Fruit fly (Drosophila melanogaster) whole organism, embryonic: ENCODE results near the gene CG13137.

Source experiments
- Aef1 ChIP-seq: fragments of 200-800 bp; sonication (Bioruptor generic); IDR thresholded peaks from 3 replicates; pipeline ENCODE4 v1.3.6; 2022; ENCODE audit warnings: missing biosample characterization, missing genetic modification characterization
- Awh ChIP-seq: fragments of 200-800 bp; sonication (Bioruptor generic); IDR thresholded peaks from 2 replicates; pipeline ENCODE4, ENCODE4 v1.3.6; 2022; ENCODE audit warnings: missing biosample characterization, missing genetic modification characterization
- CG11560 ChIP-seq: fragments of 200-800 bp; sonication (Bioruptor generic); IDR thresholded peaks from 3 replicates; pipeline ENCODE4 v1.3.6; 2022; ENCODE audit warnings: missing biosample characterization, missing genetic modification characterization
- CG12236 ChIP-seq: fragments of 200-800 bp; sonication (Bioruptor generic); optimal IDR thresholded peaks from 2 replicates; lab custom pipeline; 2016; ENCODE audit warnings: missing biosample characterization, missing genetic modification characterization
- CG13296 ChIP-seq: fragments of 200-800 bp; sonication (Bioruptor generic); optimal IDR thresholded peaks from 3 replicates; lab custom pipeline; 2018; ENCODE audit warnings: missing biosample characterization, mild to moderate bottlenecking, missing genetic modification characterization
- CG14710 ChIP-seq: fragments of 200-800 bp; sonication (Bioruptor generic); optimal IDR thresholded peaks from 3 replicates; lab custom pipeline; 2019; ENCODE audit warnings: missing biosample characterization, mild to moderate bottlenecking, missing genetic modification characterization, moderate library complexity
- CG14860 ChIP-seq: fragments of 200-800 bp; sonication (Bioruptor generic); IDR thresholded peaks from 3 replicates; pipeline ENCODE4 v1.3.6; 2022; ENCODE audit warnings: missing biosample characterization, missing genetic modification characterization; ENCODE audit not compliant: partially characterized antibody
- CG1603 ChIP-seq: fragments of 200-800 bp; sonication (Bioruptor generic); optimal IDR thresholded peaks from 2 replicates; lab custom pipeline; 2019; ENCODE audit warnings: missing biosample characterization, mild to moderate bottlenecking, missing genetic modification characterization, moderate library complexity
- CG18262 ChIP-seq: fragments of 200-800 bp; optimal IDR thresholded peaks from 3 replicates; lab custom pipeline; 2019; ENCODE audit warnings: missing biosample characterization, mild to moderate bottlenecking, missing genetic modification characterization, moderate library complexity
- CG18476 ChIP-seq: fragments of 200-800 bp; sonication (Bioruptor generic); optimal IDR thresholded peaks from 2 replicates; lab custom pipeline; 2016; ENCODE audit warnings: missing biosample characterization, mild to moderate bottlenecking, missing genetic modification characterization
- CG2116 ChIP-seq: fragments of 200-800 bp; sonication (Bioruptor generic); optimal IDR thresholded peaks from 3 replicates; lab custom pipeline; 2018; ENCODE audit warnings: missing biosample characterization, mild to moderate bottlenecking, missing genetic modification characterization
- CG3281 ChIP-seq: fragments of 200-800 bp; sonication (Bioruptor generic); optimal IDR thresholded peaks from 3 replicates; lab custom pipeline; 2017; ENCODE audit warnings: missing biosample characterization, mild to moderate bottlenecking, missing genetic modification characterization
- CG4360 ChIP-seq: fragments of 200-800 bp; sonication (Bioruptor generic); IDR thresholded peaks from 2 replicates; pipeline ENCODE4 v1.3.6; 2022; ENCODE audit warnings: missing biosample characterization, missing genetic modification characterization
- CG5245 ChIP-seq: fragments of 200-800 bp; sonication (Bioruptor generic); optimal IDR thresholded peaks from 3 replicates; lab custom pipeline; 2016; ENCODE audit warnings: missing biosample characterization, missing genetic modification characterization
- CG6813 ChIP-seq: fragments of 200-800 bp; sonication (Bioruptor generic); optimal IDR thresholded peaks from 2 replicates; lab custom pipeline; 2017; ENCODE audit warnings: missing biosample characterization, missing genetic modification characterization, mild to moderate bottlenecking, moderate library complexity, missing genetic modification reagents
- CG8281 ChIP-seq: fragments of 200-800 bp; sonication (Bioruptor generic); optimal IDR thresholded peaks from 2 replicates; lab custom pipeline; 2018; ENCODE audit warnings: missing biosample characterization, mild to moderate bottlenecking, missing genetic modification characterization, moderate library complexity
- CG8290 ChIP-seq, 3 experiments: fragments of 200-800 bp; sonication (Bioruptor generic); optimal IDR thresholded peaks; 2 replicates each; lab custom pipeline; 2016 to 2019; ENCODE audit warnings: missing biosample characterization in 3 of 3, missing genetic modification characterization in 3 of 3, mild to moderate bottlenecking in 2 of 3, moderate library complexity in 1 of 3
- CG9609 ChIP-seq: fragments of 200-800 bp; sonication (Bioruptor generic); optimal IDR thresholded peaks from 3 replicates; lab custom pipeline; 2016; ENCODE audit warnings: missing biosample characterization, missing genetic modification characterization
- Camta ChIP-seq: fragments of 200-800 bp; sonication (Bioruptor generic); optimal IDR thresholded peaks from 2 replicates; lab custom pipeline; 2016; ENCODE audit warnings: missing biosample characterization, missing genetic modification characterization
- CkIIα-i1 ChIP-seq: fragments of 200-800 bp; sonication (Bioruptor generic); IDR thresholded peaks from 2 replicates; pipeline ENCODE4 v1.3.6; 2022; ENCODE audit warnings: missing biosample characterization, missing genetic modification characterization
- Deaf1 ChIP-seq: fragments of 200-800 bp; optimal IDR thresholded peaks from 3 replicates; lab custom pipeline; 2019; ENCODE audit warnings: missing biosample characterization, mild to moderate bottlenecking, missing genetic modification characterization, moderate library complexity
- Dip2 ChIP-seq: fragments of 200-800 bp; sonication (Bioruptor generic); IDR thresholded peaks from 2 replicates; pipeline ENCODE4 v1.3.6; 2022; ENCODE audit warnings: missing biosample characterization, missing genetic modification characterization
- Dp ChIP-seq: fragments of 200-800 bp; sonication (Bioruptor generic); optimal IDR thresholded peaks from 2 replicates; lab custom pipeline; 2018; ENCODE audit warnings: missing biosample characterization, mild to moderate bottlenecking, missing genetic modification characterization, moderate library complexity
- Ets97D ChIP-seq: fragments of 200-800 bp; sonication (Bioruptor generic); optimal IDR thresholded peaks from 3 replicates; lab custom pipeline; 2016; ENCODE audit warnings: missing biosample characterization, missing genetic modification characterization
- Hand ChIP-seq: fragments of 200-800 bp; sonication (Bioruptor generic); optimal IDR thresholded peaks from 2 replicates; lab custom pipeline; 2017; ENCODE audit warnings: mild to moderate bottlenecking, missing biosample characterization, missing genetic modification reagents, missing genetic modification characterization
- Hsf ChIP-seq: fragments of 200-800 bp; sonication (Bioruptor generic); optimal IDR thresholded peaks from 3 replicates; lab custom pipeline; 2016; ENCODE audit warnings: missing biosample characterization, missing genetic modification characterization
- MESR4 ChIP-seq: fragments of 200-800 bp; sonication (Bioruptor generic); optimal IDR thresholded peaks from 2 replicates; lab custom pipeline; 2018; ENCODE audit warnings: missing biosample characterization, mild to moderate bottlenecking, missing genetic modification characterization, moderate library complexity
- Med ChIP-seq: fragments of 200-800 bp; sonication (Bioruptor generic); peaks from one replicate; lab custom pipeline; 2016; ENCODE audit warnings: missing biosample characterization, missing genetic modification characterization, mild to moderate bottlenecking, inconsistent platforms, moderate library complexity
- Myb ChIP-seq: fragments of 200-800 bp; sonication (Bioruptor generic); optimal IDR thresholded peaks from 2 replicates; lab custom pipeline; 2016; ENCODE audit warnings: missing biosample characterization, missing genetic modification characterization
- PHDP ChIP-seq: fragments of 200-800 bp; sonication (Bioruptor generic); optimal IDR thresholded peaks from 3 replicates; lab custom pipeline; 2018; ENCODE audit warnings: missing biosample characterization, mild to moderate bottlenecking, missing genetic modification characterization, moderate library complexity
- Pdp1 ChIP-seq, 2 experiments: fragments of 200-800 bp; sonication (Bioruptor generic); optimal IDR thresholded peaks; 3 replicates each; lab custom pipeline; 2016; ENCODE audit warnings: missing biosample characterization in 2 of 2, missing genetic modification characterization in 2 of 2, mild to moderate bottlenecking in 1 of 2, moderate library complexity in 1 of 2
- abd-A ChIP-seq: fragments of 200-800 bp; sonication (Bioruptor generic); optimal IDR thresholded peaks from 3 replicates; lab custom pipeline; 2019; ENCODE audit warnings: missing biosample characterization, mild to moderate bottlenecking, missing genetic modification characterization, moderate library complexity
- corto ChIP-seq: fragments of 200-800 bp; sonication (Bioruptor generic); optimal IDR thresholded peaks from 2 replicates; lab custom pipeline; 2016; ENCODE audit warnings: missing biosample characterization, mild to moderate bottlenecking, missing genetic modification characterization, moderate library complexity
- crp ChIP-seq, 2 experiments: fragments of 200-800 bp; sonication (Bioruptor generic); optimal IDR thresholded peaks; 2 replicates in 1 of 2; 3 replicates in 1 of 2; lab custom pipeline; 2017; ENCODE audit warnings: missing biosample characterization in 2 of 2, missing genetic modification characterization in 2 of 2, mild to moderate bottlenecking in 1 of 2, moderate library complexity in 1 of 2
- en ChIP-seq: fragments of 200-800 bp; sonication (Bioruptor generic); optimal IDR thresholded peaks from 2 replicates; lab custom pipeline; 2016; ENCODE audit warnings: missing biosample characterization, missing genetic modification characterization
- gcm2 ChIP-seq: fragments of 200-800 bp; sonication (Bioruptor generic); optimal IDR thresholded peaks from 2 replicates; lab custom pipeline; 2016; ENCODE audit warnings: missing biosample characterization, missing genetic modification characterization
- gfzf ChIP-seq: fragments of 200-800 bp; sonication (Bioruptor generic); optimal IDR thresholded peaks from 2 replicates; lab custom pipeline; 2016; ENCODE audit warnings: missing biosample characterization, mild to moderate bottlenecking, missing genetic modification characterization, moderate library complexity
- grn ChIP-seq: fragments of 200-800 bp; sonication (Bioruptor generic); optimal IDR thresholded peaks from 3 replicates; lab custom pipeline; 2017; ENCODE audit warnings: missing biosample characterization, missing genetic modification characterization
- jing ChIP-seq: fragments of 200-800 bp; sonication (Bioruptor generic); optimal IDR thresholded peaks from 2 replicates; lab custom pipeline; 2018; ENCODE audit warnings: missing biosample characterization, mild to moderate bottlenecking, missing genetic modification characterization
- luna ChIP-seq: fragments of 200-800 bp; sonication (Bioruptor generic); optimal IDR thresholded peaks from 2 replicates; lab custom pipeline; 2016; ENCODE audit warnings: missing biosample characterization, missing genetic modification characterization
- odd ChIP-seq: fragments of 200-800 bp; sonication (Bioruptor generic); optimal IDR thresholded peaks from 2 replicates; lab custom pipeline; 2017; ENCODE audit warnings: missing biosample characterization, mild to moderate bottlenecking, missing genetic modification characterization
- p53 ChIP-seq: fragments of 200-800 bp; sonication (Bioruptor generic); optimal IDR thresholded peaks from 2 replicates; lab custom pipeline; 2016; ENCODE audit warnings: missing biosample characterization, missing genetic modification characterization
- pnt ChIP-seq: fragments of 200-800 bp; sonication (Bioruptor generic); optimal IDR thresholded peaks from 3 replicates; lab custom pipeline; 2016; ENCODE audit warnings: missing biosample characterization, missing genetic modification characterization
- slp2 ChIP-seq: fragments of 200-800 bp; sonication (Bioruptor generic); optimal IDR thresholded peaks from 2 replicates; lab custom pipeline; 2016; ENCODE audit warnings: missing biosample characterization, missing genetic modification characterization
- sob ChIP-seq: fragments of 200-800 bp; sonication (Bioruptor generic); IDR thresholded peaks from 2 replicates; pipeline ENCODE4 v1.3.6; 2022; ENCODE audit warnings: missing biosample characterization, missing genetic modification characterization
- sr ChIP-seq: fragments of 200-800 bp; sonication (Bioruptor generic); IDR thresholded peaks from 3 replicates; pipeline ENCODE4 v1.3.6; 2022; ENCODE audit warnings: missing biosample characterization, missing genetic modification characterization
- ssp ChIP-seq: fragments of 200-800 bp; sonication (Bioruptor generic); IDR thresholded peaks from 2 replicates; pipeline ENCODE4 v1.3.6; 2022; ENCODE audit warnings: missing biosample characterization, missing genetic modification characterization
- trem ChIP-seq: fragments of 200-800 bp; optimal IDR thresholded peaks from 3 replicates; lab custom pipeline; 2019; ENCODE audit warnings: missing biosample characterization, mild to moderate bottlenecking, missing genetic modification characterization, moderate library complexity

The CG13137 gene

dm6 chr2L:10220501-10221386, 48.2 kb downstream of the CG13137 start, which contains the start of the genes Npc1a and Prosalpha6 (continued):
- TF ChIP-seq odd (GFP tag; lab: Kevin White, UChicago) = no peak
- peak; percentile 14 for TF ChIP-seq grn (GFP tag; lab: Kevin White, UChicago)
- TF ChIP-seq Myb (GFP tag; lab: Kevin White, UChicago) = peak; percentile 11
- peak; percentile 78 for TF ChIP-seq CG2116
- TF ChIP-seq en (GFP tag; lab: Kevin White, UChicago) = no peak
- no peak for TF ChIP-seq Awh
- TF ChIP-seq pnt (GFP tag; lab: Kevin White, UChicago) = no peak
- no peak for TF ChIP-seq CG13296 (GFP tag; lab: Kevin White, UChicago)
- no peak for TF ChIP-seq corto (GFP tag; lab: Kevin White, UChicago)
- peak in 1 of 2 experiments; percentile 10 for TF ChIP-seq crp (GFP tag; optimal IDR thresholded peaks at IDR 0.05; lab: Kevin White, UChicago)
- TF ChIP-seq luna (GFP tag; lab: Kevin White, UChicago) = peak; percentile 2
- TF ChIP-seq CG11560 (tag; lab: Robert Waterston, UW) = peak; percentile 91; the same call in 2 of the 3 replicates
- TF ChIP-seq p53 (GFP tag; lab: Kevin White, UChicago) = no peak
- TF ChIP-seq CG18262 (tag; lab: Kevin White, UChicago) = peak; percentile 32
- TF ChIP-seq CG14710 (tag; lab: Kevin White, UChicago) = peak; percentile 70
- TF ChIP-seq CkIIα-i1 (GFP tag; lab: Robert Waterston, UW) = no peak
- peak; percentile 68 for TF ChIP-seq ssp (GFP tag; lab: Robert Waterston, UW)
- TF ChIP-seq slp2 (GFP tag; lab: Kevin White, UChicago) = no peak
- peak; percentile 9 to 40 for TF ChIP-seq Pdp1 (GFP tag; optimal IDR thresholded peaks at IDR 0.05; lab: Kevin White, UChicago)
- peak; percentile 36 for TF ChIP-seq MESR4 (GFP tag; lab: Kevin White, UChicago)
- TF ChIP-seq CG4360 = no peak
- no peak for TF ChIP-seq CG3281 (GFP tag; lab: Kevin White, UChicago)
- no peak for TF ChIP-seq sob (GFP tag; lab: Robert Waterston, UW)
- no peak for TF ChIP-seq Deaf1 (tag; lab: Kevin White, UChicago)
- no peak for TF ChIP-seq Aef1 (GFP tag; lab: Robert Waterston, UW)
- TF ChIP-seq Dip2 (GFP tag; lab: Robert Waterston, UW) = no peak
- peak; percentile 8 for TF ChIP-seq gfzf (GFP tag; lab: Kevin White, UChicago)
- no peak for TF ChIP-seq CG8281 (tag; lab: Kevin White, UChicago)
- no peak for TF ChIP-seq Hand (GFP tag; lab: Kevin White, UChicago)
- no peak for TF ChIP-seq CG5245 (GFP tag; lab: Kevin White, UChicago)
- TF ChIP-seq Dp (GFP tag; lab: Kevin White, UChicago) = peak; percentile 23
- no peak for TF ChIP-seq PHDP (tag; lab: Kevin White, UChicago)
- TF ChIP-seq sr (GFP tag; lab: Robert Waterston, UW) = no peak
- TF ChIP-seq CG18476 (GFP tag; lab: Kevin White, UChicago) = peak; percentile 7
- TF ChIP-seq Camta (GFP tag; lab: Kevin White, UChicago) = no peak
- no peak for TF ChIP-seq jing (GFP tag; lab: Kevin White, UChicago)
- peak; percentile 79 for TF ChIP-seq Med (GFP tag; lab: Kevin White, UChicago)
- TF ChIP-seq CG14860 = peak; percentile 50; the same call in 1 of the 3 replicates
- no peak for TF ChIP-seq CG12236 (GFP tag; lab: Kevin White, UChicago)
- TF ChIP-seq CG6813 (GFP tag; lab: Kevin White, UChicago) = no peak
- peak; percentile 68 for TF ChIP-seq Ets97D (GFP tag; lab: Kevin White, UChicago)
- TF ChIP-seq CG8290 (GFP tag; optimal IDR thresholded peaks at IDR 0.05; lab: Kevin White, UChicago) = peak; percentile 77
- TF ChIP-seq CG8290 (tag; optimal IDR thresholded peaks at IDR 0.05; lab: Kevin White, UChicago) = peak; percentile 72 to 82
- peak; percentile 1 for TF ChIP-seq gcm2 (GFP tag; lab: Kevin White, UChicago)
- TF ChIP-seq CG9609 (GFP tag; lab: Kevin White, UChicago) = no peak
- TF ChIP-seq CG1603 (tag; lab: Kevin White, UChicago) = peak; percentile 100
- peak; percentile 39 for TF ChIP-seq trem (tag; lab: Kevin White, UChicago)
- TF ChIP-seq Hsf (GFP tag; lab: Kevin White, UChicago) = peak; percentile 46
- no peak for TF ChIP-seq abd-A (tag; lab: Kevin White, UChicago)
